Worm (Caenorhabditis elegans) whole organism, early embryonic: ENCODE results near the gene F53F4.17.

ENCODE experiments used
- B0310.2 ChIP-seq: sonication (generic microtip); optimal IDR thresholded peaks from 2 replicates; lab custom pipeline; 2016; ENCODE audit warnings: mild to moderate bottlenecking, missing genetic modification characterization, missing compliant biosample characterization
- F13C5.2 ChIP-seq: sonication (generic microtip); optimal IDR thresholded peaks from 2 replicates; lab custom pipeline; 2017; ENCODE audit warnings: mild to moderate bottlenecking, missing genetic modification characterization, inconsistent platforms, missing compliant biosample characterization
- aly-1 ChIP-seq: sonication (generic microtip); optimal IDR thresholded peaks from 2 replicates; lab custom pipeline; 2016; ENCODE audit warnings: missing genetic modification characterization, missing compliant biosample characterization
- ama-1 ChIP-seq: fragments of 150-350 bp; optimal IDR thresholded peaks from 2 replicates; lab custom pipeline; 2014
- ceh-13 ChIP-seq: fragments of 200-800 bp; sonication (Bioruptor generic); optimal IDR thresholded peaks from 2 replicates; lab custom pipeline; 2018; ENCODE audit warnings: mild to moderate bottlenecking, missing genetic modification characterization, missing compliant biosample characterization
- ceh-36 ChIP-seq: sonication (generic microtip); optimal IDR thresholded peaks from 2 replicates; lab custom pipeline; 2016; ENCODE audit warnings: missing genetic modification characterization, inconsistent platforms, missing compliant biosample characterization
- ets-7 ChIP-seq: sonication (generic microtip); optimal IDR thresholded peaks from 2 replicates; lab custom pipeline; 2016; ENCODE audit warnings: missing genotype, missing genetic modification characterization, missing compliant biosample characterization
- flt-1 ChIP-seq: fragments of 200-800 bp; sonication (Bioruptor generic); IDR thresholded peaks from 2 replicates; pipeline ENCODE4 v1.3.6; 2022; ENCODE audit warnings: missing genetic modification characterization, missing compliant biosample characterization
- hmbx-1 ChIP-seq: sonication (generic microtip); optimal IDR thresholded peaks from 2 replicates; lab custom pipeline; 2016; ENCODE audit warnings: mild to moderate bottlenecking, missing genetic modification characterization, missing compliant biosample characterization
- hmg-4 ChIP-seq: fragments of 200-800 bp; sonication (Bioruptor generic); optimal IDR thresholded peaks from 2 replicates; lab custom pipeline; 2018; ENCODE audit warnings: mild to moderate bottlenecking, missing genetic modification characterization, missing compliant biosample characterization
- hnd-1 ChIP-seq: sonication (generic microtip); optimal IDR thresholded peaks from 2 replicates; lab custom pipeline; 2016; ENCODE audit warnings: missing genetic modification characterization, missing compliant biosample characterization
- pes-1 ChIP-seq: fragments of 200-800 bp; sonication (Bioruptor generic); IDR thresholded peaks from 2 replicates; pipeline ENCODE4 v1.3.6; 2022; ENCODE audit warnings: missing genetic modification reagents, missing genetic modification characterization, missing compliant biosample characterization
- scrt-1 ChIP-seq: fragments of 200-800 bp; sonication (Bioruptor generic); IDR thresholded peaks from 2 replicates; pipeline ENCODE4 v1.3.6; 2022; ENCODE audit warnings: missing genetic modification characterization, missing compliant biosample characterization
- sea-1 ChIP-seq: fragments of 200-800 bp; sonication (Bioruptor generic); conservative IDR thresholded peaks from 2 replicates; pipeline ENCODE4 v1.3.6; 2022; ENCODE audit warnings: missing genetic modification characterization, missing compliant biosample characterization
- tbx-11 ChIP-seq: fragments of 200-800 bp; sonication (Bioruptor generic); IDR thresholded peaks from 2 replicates; pipeline ENCODE4 v1.3.6; 2022; ENCODE audit warnings: missing genetic modification characterization, missing compliant biosample characterization
- tbx-37 ChIP-seq: fragments of 200-800 bp; sonication (Bioruptor generic); conservative IDR thresholded peaks from 2 replicates; pipeline ENCODE4 v1.3.6; 2022; ENCODE audit warnings: missing genetic modification reagents, missing genetic modification characterization, missing compliant biosample characterization
- tra-4 ChIP-seq: sonication (generic microtip); optimal IDR thresholded peaks from 2 replicates; lab custom pipeline; 2017; ENCODE audit warnings: missing genetic modification characterization, missing compliant biosample characterization

Gene F53F4.17

ce11 chrV:13580696-13581095 is 7.3 kb upstream of the F53F4.17 start, which contains the start of gene C50B8.5:
C50B8.5 (plus strand) TSS chrV:13580968.
- no peak for TF ChIP-seq ama-1 (lab: Kevin White, UChicago)
- TF ChIP-seq tbx-11, result no peak
- no peak for TF ChIP-seq F13C5.2 (tag; lab: Kevin White, UChicago)
- TF ChIP-seq tra-4, result no peak

ce11 chrV:13584484-13584883 is 3.5 kb upstream of the F53F4.17 start, which contains the start of gene F53F4.1:
F53F4.1 (plus strand) TSS chrV:13584784.
- TF ChIP-seq ama-1 (lab: Kevin White, UChicago), result no peak

DNA sequence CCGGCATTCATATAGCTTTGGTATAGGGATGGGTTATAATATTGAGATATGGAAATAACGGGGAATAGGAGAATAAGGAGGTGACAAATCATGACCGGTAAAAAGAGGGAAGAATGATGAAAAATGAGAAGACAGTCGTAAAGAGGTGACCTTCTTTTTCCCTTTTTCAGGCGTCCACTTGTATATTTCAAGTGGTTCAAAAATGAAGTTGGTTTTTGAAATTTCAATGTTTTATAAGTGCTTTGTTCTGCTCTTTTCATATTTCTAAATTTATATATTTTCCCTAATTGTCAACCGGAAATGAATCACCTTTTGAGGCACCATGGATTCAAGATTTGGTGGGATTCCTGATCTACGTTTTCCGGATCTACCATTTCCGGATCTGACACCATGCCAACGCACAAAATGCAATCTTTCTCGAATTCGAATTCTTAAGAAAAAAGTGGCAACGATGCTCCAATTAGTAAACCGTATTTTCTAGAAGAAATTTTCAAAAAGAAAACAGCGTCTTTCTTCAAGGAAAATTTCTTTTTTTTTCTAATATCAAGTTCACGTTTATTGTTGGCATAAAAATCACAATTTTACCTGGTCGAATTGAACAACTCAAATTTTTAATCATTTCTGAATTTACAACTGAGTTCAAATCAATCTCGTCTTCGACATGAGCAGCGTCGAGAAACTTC is 1.6 kb downstream of the F53F4.17 start, which contains the start of the genes F53F4.2 and F53F4.18:
Gene F53F4.2 (minus strand): TSS at position 101 of the 683 bp plus-strand sequence.
Gene F53F4.18 (plus strand): TSS at position 633 of the 683 bp plus-strand sequence.
- no peak for TF ChIP-seq flt-1 (GFP tag; lab: Robert Waterston, UW)
- no peak for TF ChIP-seq tbx-11
- TF ChIP-seq hmg-4 (GFP tag; lab: Kevin White, UChicago), result no peak
- no peak for TF ChIP-seq ama-1 (lab: Kevin White, UChicago)
- TF ChIP-seq sea-1 (GFP tag; lab: Robert Waterston, UW), result no peak
- no peak for TF ChIP-seq pes-1
- no peak for TF ChIP-seq tbx-37 (GFP tag; lab: Robert Waterston, UW)
- TF ChIP-seq tra-4, result no peak
- no peak for TF ChIP-seq B0310.2
- TF ChIP-seq aly-1 (tag; lab: Kevin White, UChicago), result no peak
- TF ChIP-seq ets-7 (tag; lab: Kevin White, UChicago), result no peak
- TF ChIP-seq hmbx-1 (tag; lab: Kevin White, UChicago), result no peak
- TF ChIP-seq hnd-1 (tag; lab: Kevin White, UChicago), result no peak
- TF ChIP-seq F13C5.2 (tag; lab: Kevin White, UChicago), result no peak
- TF ChIP-seq ceh-13 (GFP tag; lab: Kevin White, UChicago), result no peak
- TF ChIP-seq ceh-36 (tag; lab: Kevin White, UChicago), result no peak
- no peak for TF ChIP-seq scrt-1 (GFP tag; lab: Robert Waterston, UW)

- no peak for TF ChIP-seq scrt-1 (GFP tag; lab: Robert Waterston, UW)
- no peak for TF ChIP-seq ama-1 (lab: Kevin White, UChicago)
- TF ChIP-seq hmbx-1 (tag; lab: Kevin White, UChicago), result no peak
- TF ChIP-seq hmg-4 (GFP tag; lab: Kevin White, UChicago), result no peak
- TF ChIP-seq flt-1 (GFP tag; lab: Robert Waterston, UW), result no peak
- TF ChIP-seq ceh-36 (tag; lab: Kevin White, UChicago), result no peak
- no peak for TF ChIP-seq sea-1 (GFP tag; lab: Robert Waterston, UW)
- no peak for TF ChIP-seq ceh-13 (GFP tag; lab: Kevin White, UChicago)
- no peak for TF ChIP-seq tra-4
- no peak for TF ChIP-seq pes-1
- no peak for TF ChIP-seq tbx-37 (GFP tag; lab: Robert Waterston, UW)
- no peak for TF ChIP-seq ets-7 (tag; lab: Kevin White, UChicago)
- TF ChIP-seq hnd-1 (tag; lab: Kevin White, UChicago), result no peak
Observed at ce11 chrV:13591504-13592174, 3.6 kb downstream of the F53F4.17 start, which contains the start of gene tbcb-1. tbcb-1 (plus strand) TSS chrV:13592124.

DNA sequence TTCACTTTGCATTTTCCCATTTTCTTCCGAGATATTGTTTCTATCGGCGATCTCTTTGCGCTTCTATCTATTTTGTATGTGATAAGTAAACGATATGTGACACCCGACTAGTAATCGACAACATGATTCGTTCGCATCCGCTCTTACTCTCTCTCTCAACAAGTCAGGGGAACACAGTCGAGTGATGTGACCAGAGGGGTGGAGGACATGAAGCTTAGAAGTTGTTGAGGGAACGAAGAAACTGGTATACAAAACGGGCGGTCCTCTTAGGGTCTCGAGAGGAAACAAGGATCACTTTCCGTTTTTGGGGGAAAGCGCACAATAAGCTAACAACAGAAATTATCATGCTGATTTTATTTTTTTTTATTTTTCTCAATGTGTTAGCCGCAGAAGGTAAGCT is 5.1 kb downstream of the F53F4.17 start, which contains the start of gene F53F4.4:
Gene F53F4.4 (plus strand): TSS at position 301 of the 400 bp plus-strand sequence.
- no peak for TF ChIP-seq scrt-1 (GFP tag; lab: Robert Waterston, UW)
- no peak for TF ChIP-seq ceh-13 (GFP tag; lab: Kevin White, UChicago)
- TF ChIP-seq sea-1 (GFP tag; lab: Robert Waterston, UW), result no peak
- no peak for TF ChIP-seq tra-4
- TF ChIP-seq tbx-37 (GFP tag; lab: Robert Waterston, UW), result no peak
- no peak for TF ChIP-seq flt-1 (GFP tag; lab: Robert Waterston, UW)
- TF ChIP-seq F13C5.2 (tag; lab: Kevin White, UChicago), result no peak
- TF ChIP-seq aly-1 (tag; lab: Kevin White, UChicago), result no peak
- TF ChIP-seq hmg-4 (GFP tag; lab: Kevin White, UChicago), result no peak
- no peak for TF ChIP-seq ceh-36 (tag; lab: Kevin White, UChicago)
- no peak for TF ChIP-seq ama-1 (lab: Kevin White, UChicago)

DNA sequence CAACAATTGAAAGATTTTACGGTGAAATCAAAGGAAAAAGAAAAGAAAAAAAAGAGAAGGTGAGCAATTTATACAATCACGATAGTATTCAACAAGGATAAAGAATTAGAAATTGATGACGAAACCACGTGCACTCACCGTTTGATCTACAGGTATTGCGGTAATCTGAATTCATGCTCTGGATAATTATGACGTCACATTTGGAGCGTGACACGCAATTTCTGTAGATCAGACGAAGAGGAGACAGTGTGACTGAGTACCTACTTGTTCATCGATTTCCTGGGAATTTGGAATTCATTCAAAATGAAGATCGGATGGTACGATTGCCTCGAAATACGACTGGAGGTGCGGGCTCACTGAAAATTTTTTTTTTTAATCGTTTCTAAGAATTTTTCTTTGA is 10.4 kb downstream of the F53F4.17 start:
- TF ChIP-seq B0310.2 (no peak), tra-4 (no peak), hmg-4 (GFP tag; lab: Kevin White, UChicago) (no peak), tbx-11 (no peak)

DNA sequence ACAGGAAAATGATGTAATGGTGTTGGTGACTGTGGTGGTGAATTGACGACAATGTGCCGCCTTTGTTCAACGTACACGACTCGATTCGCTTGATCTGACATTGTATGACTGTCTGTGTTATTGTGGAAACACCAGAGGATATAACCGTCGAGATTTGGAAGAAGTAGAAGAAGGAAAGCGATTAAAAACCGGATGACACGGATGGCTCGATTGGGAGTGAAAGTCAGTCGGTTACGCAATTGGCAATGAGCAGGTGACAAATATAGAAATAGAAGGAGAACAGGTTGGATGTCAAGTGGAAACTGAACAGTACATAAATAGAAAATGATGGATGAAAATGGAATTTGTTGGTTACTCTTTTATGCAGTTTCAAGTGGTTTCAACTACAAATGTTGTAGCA is 12.9 kb downstream of the F53F4.17 start, which contains the start of gene rdy-2:
Gene rdy-2 (minus strand): TSS at position 101 of the 400 bp plus-strand sequence.
- TF ChIP-seq tra-4, result no peak
- TF ChIP-seq hmbx-1 (tag; lab: Kevin White, UChicago), result no peak
- TF ChIP-seq ceh-13 (GFP tag; lab: Kevin White, UChicago), result no peak
- TF ChIP-seq ama-1 (lab: Kevin White, UChicago), result no peak
- TF ChIP-seq hmg-4 (GFP tag; lab: Kevin White, UChicago), result no peak
- TF ChIP-seq B0310.2, result no peak
- no peak for TF ChIP-seq pes-1
- no peak for TF ChIP-seq ets-7 (tag; lab: Kevin White, UChicago)
- no peak for TF ChIP-seq hnd-1 (tag; lab: Kevin White, UChicago)
- no peak for TF ChIP-seq ceh-36 (tag; lab: Kevin White, UChicago)
- no peak for TF ChIP-seq flt-1 (GFP tag; lab: Robert Waterston, UW)
- TF ChIP-seq aly-1 (tag; lab: Kevin White, UChicago), result no peak
- TF ChIP-seq scrt-1 (GFP tag; lab: Robert Waterston, UW), result no peak
- TF ChIP-seq tbx-37 (GFP tag; lab: Robert Waterston, UW), result no peak
